Worm (Caenorhabditis elegans) whole organism, L4 larva: Measurements from ENCODE around the gene F26F2.8.
A peak's percentile ranks its signal among the peaks of the same experiment; 100 is the strongest.
"Not testable (repeated sequence)": the region's sequence is repeated elsewhere in the genome, so short reads cannot be mapped to it uniquely, and the experiment has no call there.

Experiments
- F49E8.2 ChIP-seq: sonication (generic microtip); optimal IDR thresholded peaks from 2 replicates; lab custom pipeline; 2016; ENCODE audit warnings: missing compliant biosample characterization, mild to moderate bottlenecking, missing genetic modification characterization, borderline replicate concordance
- T26A8.4 ChIP-seq: fragments of 200-800 bp; sonication (Bioruptor generic); IDR thresholded peaks from 2 replicates; pipeline ENCODE4 v1.3.6; 2022; ENCODE audit warnings: missing genetic modification characterization, missing compliant biosample characterization
- ceh-32 ChIP-seq: sonication (generic microtip); optimal IDR thresholded peaks from 2 replicates; lab custom pipeline; 2016; ENCODE audit warnings: mild to moderate bottlenecking, missing genetic modification characterization, missing compliant biosample characterization; ENCODE audit not compliant: poor library complexity
- cey-2 ChIP-seq: sonication (generic microtip); optimal IDR thresholded peaks from 3 replicates; lab custom pipeline; 2017; ENCODE audit warnings: missing genetic modification characterization, mild to moderate bottlenecking, missing compliant biosample characterization, antibody characterized with exemption, borderline replicate concordance; ENCODE audit not compliant: insufficient read depth
- daf-16 ChIP-seq, 3 experiments: sonication (generic microtip); optimal IDR thresholded peaks; 2 replicates each; lab custom pipeline; 2016 to 2017; ENCODE audit warnings: missing genetic modification characterization in 3 of 3, missing genetic modification reagents in 3 of 3, mild to moderate bottlenecking in 2 of 3, missing compliant biosample characterization in 2 of 3, missing biosample characterization in 1 of 3, moderate library complexity in 1 of 3
- daf-19 ChIP-seq: fragments of 200-800 bp; sonication (Bioruptor generic); conservative IDR thresholded peaks from 2 replicates; pipeline ENCODE4 v1.3.6; 2022; ENCODE audit warnings: missing genetic modification characterization, missing compliant biosample characterization
- daf-8 ChIP-seq: fragments of 200-800 bp; sonication (Bioruptor generic); IDR thresholded peaks from 2 replicates; pipeline ENCODE4 v1.3.6; 2022; ENCODE audit warnings: missing genetic modification characterization, missing compliant biosample characterization
- dpl-1 ChIP-seq: fragments of 150-350 bp; optimal IDR thresholded peaks from 2 replicates; lab custom pipeline; 2014; ENCODE audit warnings: missing biosample characterization, missing genetic modification reagents, missing genetic modification characterization
- duxl-1 ChIP-seq: sonication (generic microtip); optimal IDR thresholded peaks from 2 replicates; lab custom pipeline; 2016; ENCODE audit warnings: mild to moderate bottlenecking, missing genetic modification characterization, moderate library complexity, missing compliant biosample characterization; ENCODE audit not compliant: poor library complexity
- dve-1 ChIP-seq: sonication (generic microtip); optimal IDR thresholded peaks from 2 replicates; lab custom pipeline; 2017; ENCODE audit warnings: antibody characterized with exemption, mild to moderate bottlenecking, missing genetic modification characterization, missing compliant biosample characterization; ENCODE audit not compliant: insufficient read depth
- gei-8 ChIP-seq: fragments of 200-800 bp; sonication (Bioruptor generic); optimal IDR thresholded peaks from 2 replicates; lab custom pipeline; 2018; ENCODE audit warnings: mild to moderate bottlenecking, missing genetic modification characterization, missing compliant biosample characterization
- hlh-30 ChIP-seq: sonication (generic microtip); optimal IDR thresholded peaks from 2 replicates; lab custom pipeline; 2017; ENCODE audit warnings: antibody characterized with exemption, mild to moderate bottlenecking, missing genetic modification characterization, missing compliant biosample characterization; ENCODE audit not compliant: insufficient read depth
- jun-1 ChIP-seq: fragments of 150-350 bp; optimal IDR thresholded peaks from 2 replicates; lab custom pipeline; 2014; ENCODE audit warnings: missing biosample characterization, missing genetic modification reagents, missing genetic modification characterization
- lsy-2 ChIP-seq, 2 experiments: fragments of 150-350 bp in 1 of 2; sonication (generic microtip) in 1 of 2; optimal IDR thresholded peaks; 2 replicates each; lab custom pipeline; 2014 to 2017; ENCODE audit warnings: missing biosample characterization in 2 of 2, missing genetic modification characterization in 2 of 2
- madf-5 ChIP-seq, 2 experiments: fragments of 200-800 bp; sonication (Bioruptor generic); IDR thresholded peaks; 2 replicates each; pipeline ENCODE4 v1.3.6; 2022; ENCODE audit warnings: missing compliant biosample characterization in 2 of 2, missing genetic modification characterization in 2 of 2
- mes-2 ChIP-seq: sonication (generic microtip); optimal IDR thresholded peaks from 2 replicates; lab custom pipeline; 2016; ENCODE audit warnings: missing genotype, mild to moderate bottlenecking, missing genetic modification characterization, missing compliant biosample characterization; ENCODE audit not compliant: poor library complexity, severe bottlenecking
- nhr-102 ChIP-seq: sonication (generic microtip); optimal IDR thresholded peaks from 2 replicates; lab custom pipeline; 2016; ENCODE audit warnings: mild to moderate bottlenecking, missing genetic modification characterization, moderate library complexity, missing compliant biosample characterization
- nhr-11 ChIP-seq: fragments of 150-350 bp; optimal IDR thresholded peaks from 2 replicates; lab custom pipeline; 2014; ENCODE audit warnings: missing biosample characterization, missing genetic modification characterization
- nhr-48 ChIP-seq: sonication (generic microtip); optimal IDR thresholded peaks from 2 replicates; lab custom pipeline; 2016; ENCODE audit warnings: mild to moderate bottlenecking, missing genetic modification characterization, missing compliant biosample characterization
- nhr-77 ChIP-seq: fragments of 150-350 bp; optimal IDR thresholded peaks from 2 replicates; lab custom pipeline; 2014; ENCODE audit warnings: missing biosample characterization, missing genetic modification characterization
- pqm-1 ChIP-seq: sonication (generic microtip); optimal IDR thresholded peaks from 2 replicates; lab custom pipeline; 2017; ENCODE audit warnings: missing biosample characterization, missing genetic modification characterization
- saeg-2 ChIP-seq: fragments of 200-800 bp; sonication (Bioruptor generic); IDR thresholded peaks from 2 replicates; pipeline ENCODE4 v1.3.6; 2022; ENCODE audit warnings: missing genetic modification reagents, missing genetic modification characterization, missing compliant biosample characterization
- sdz-12 ChIP-seq: fragments of 200-800 bp; sonication (Bioruptor generic); optimal IDR thresholded peaks from 2 replicates; lab custom pipeline; 2018; ENCODE audit warnings: mild to moderate bottlenecking, missing genetic modification characterization, missing compliant biosample characterization
- set-16 ChIP-seq: fragments of 200-800 bp; sonication (Bioruptor generic); IDR thresholded peaks from 2 replicates; pipeline ENCODE4 v1.3.6; 2022; ENCODE audit warnings: missing genetic modification reagents, missing genetic modification characterization, missing compliant biosample characterization
- snpc-1.2 ChIP-seq: fragments of 200-800 bp; sonication (Bioruptor generic); IDR thresholded peaks from 2 replicates; pipeline ENCODE4 v1.3.6; 2022; ENCODE audit warnings: missing genetic modification reagents, missing genetic modification characterization, missing compliant biosample characterization
- snpc-4 ChIP-seq: fragments of 150-350 bp; optimal IDR thresholded peaks from 2 replicates; lab custom pipeline; 2014; ENCODE audit warnings: missing biosample characterization, missing genetic modification characterization
- spr-1 ChIP-seq: sonication (generic microtip); optimal IDR thresholded peaks from 2 replicates; lab custom pipeline; 2016; ENCODE audit warnings: mild to moderate bottlenecking, missing genetic modification characterization, missing compliant biosample characterization
- unc-62 ChIP-seq, 3 experiments: fragments of 150-350 bp in 1 of 3; sonication (generic microtip); optimal IDR thresholded peaks in 2 of 3; peaks in 1 of 3; 1 replicate in 1 of 3; 2 replicates in 2 of 3; lab custom pipeline; 2014 to 2017; ENCODE audit warnings: missing biosample characterization in 3 of 3, missing genetic modification characterization in 3 of 3, missing genetic modification reagents in 3 of 3, missing genotype in 1 of 3
- ztf-11 ChIP-seq: fragments of 150-350 bp; optimal IDR thresholded peaks from 2 replicates; lab custom pipeline; 2014; ENCODE audit warnings: missing biosample characterization, missing genetic modification characterization

Gene F26F2.8

ce11 chrV:20561795-20562194, 17.6 kb upstream of the F26F2.8 start, which contains the start of gene F26F2.1:
Gene F26F2.1, minus strand, starts transcription at chrV:20561895.
- TF ChIP-seq set-16 (GFP tag; lab: Robert Waterston, UW) (no peak), T26A8.4 (no peak), F49E8.2 (tag; lab: Kevin White, UChicago) (no peak), daf-19 (GFP tag; lab: Robert Waterston, UW) (no peak), saeg-2 (GFP tag; lab: Robert Waterston, UW) (no peak), duxl-1 (no peak), ztf-11 (tag; lab: Kevin White, UChicago) (no peak), nhr-48 (no peak)

ce11 chrV:20564054-20564453, 15.3 kb upstream of the F26F2.8 start, which contains the start of gene F26F2.13:
Gene F26F2.13, plus strand, starts transcription at chrV:20564354.
- TF ChIP-seq daf-8 (GFP tag; lab: Robert Waterston, UW); hlh-30 (tag; lab: Kevin White, UChicago); jun-1 (tag; lab: Kevin White, UChicago): not testable (repeated sequence)

ce11 chrV:20566454-20566853, 12.9 kb upstream of the F26F2.8 start, which contains the start of gene F26F2.3:
Gene F26F2.3, minus strand, starts transcription at chrV:20566554.
- TF ChIP-seq hlh-30 (tag; lab: Kevin White, UChicago): no peak
- TF ChIP-seq jun-1 (tag; lab: Kevin White, UChicago): no peak
- TF ChIP-seq snpc-4: no peak
- TF ChIP-seq nhr-102: no peak
- TF ChIP-seq cey-2 (tag; lab: Kevin White, UChicago): no peak
- TF ChIP-seq daf-16 (GFP tag; optimal IDR thresholded peaks at IDR 0.05; lab: Kevin White, UChicago): no peak
- no peak for TF ChIP-seq daf-16 (tag; optimal IDR thresholded peaks at IDR 0.05; lab: Kevin White, UChicago)
- no peak for TF ChIP-seq gei-8 (GFP tag; lab: Kevin White, UChicago)
- no peak for TF ChIP-seq spr-1 (tag; lab: Kevin White, UChicago)
- TF ChIP-seq pqm-1 (tag; lab: Kevin White, UChicago): no peak

ce11 chrV:20568995-20569394, 10.4 kb upstream of the F26F2.8 start, which contains the start of gene F26F2.4:
Gene F26F2.4, plus strand, starts transcription at chrV:20569295.
- not testable (repeated sequence) for TF ChIP-seq lsy-2 (tag; optimal IDR thresholded peaks at IDR 0.05; lab: Kevin White, UChicago); ceh-32 (tag; lab: Kevin White, UChicago); sdz-12

ce11 chrV:20573392-20573791, 6.0 kb upstream of the F26F2.8 start, which contains the start of gene F26F2.5:
Gene F26F2.5, plus strand, starts transcription at chrV:20573692.
- TF ChIP-seq dve-1 (tag; lab: Kevin White, UChicago) (no peak), mes-2 (tag; lab: Kevin White, UChicago) (no peak), daf-19 (GFP tag; lab: Robert Waterston, UW) (no peak), nhr-77 (tag; lab: Kevin White, UChicago) (no peak), snpc-1.2 (GFP tag; lab: Robert Waterston, UW) (no peak), dpl-1 (no peak), nhr-11 (no peak)
- TF ChIP-seq, all 104 proteins: peak for 0

- TF ChIP-seq madf-5 (GFP tag; IDR thresholded peaks at IDR 0.05; lab: Robert Waterston, UW) (no peak), unc-62 (GFP tag; optimal IDR thresholded peaks at IDR 0.05 in 1 of 2; lab: Kevin White, UChicago) (peak in 1 of 2 experiments; percentile 11), unc-62 (tag; optimal IDR thresholded peaks at IDR 0.05; lab: Kevin White, UChicago) (no peak)
- TF ChIP-seq, all 104 proteins: peak for 1
Measured at ce11 chrV:20574314-20574713, 5.0 kb upstream of the F26F2.8 start, which contains the start of gene clec-263. Gene clec-263, plus strand, starts transcription at chrV:20574614.
